Worm (Caenorhabditis elegans): ENCODE data around the gene E04F6.4.

E04F6.4 gene

ce11 chrII:7147550-7147949, 41.7 kb upstream of the E04F6.4 start (continued):
- TF ChIP-seq ztf-11 (tag; optimal IDR thresholded peaks at IDR 0.05) (no peak), nhr-47 (tag; optimal IDR thresholded peaks at IDR 0.05) (peak; percentile 55)

ce11 chrII:7148099-7148498, 41.1 kb upstream of the E04F6.4 start, which contains the start of gene T07F8.1:
Gene T07F8.1, plus strand, starts transcription at chrII:7148399.
- no peak for TF ChIP-seq isw-1 (GFP tag; IDR thresholded peaks at IDR 0.05)
- TF ChIP-seq elt-2 (tag; optimal IDR thresholded peaks at IDR 0.05): no peak
- no peak for TF ChIP-seq lir-3 (tag; optimal IDR thresholded peaks at IDR 0.05; ENCODE audit: poor library complexity)
- TF ChIP-seq nhr-11 (tag; optimal IDR thresholded peaks at IDR 0.05): no peak
- no peak for TF ChIP-seq aha-1 (tag; optimal IDR thresholded peaks at IDR 0.05)
- no peak for TF ChIP-seq nhr-28 (tag; optimal IDR thresholded peaks at IDR 0.05)
- TF ChIP-seq nhr-12 (tag; optimal IDR thresholded peaks at IDR 0.05): no peak
- TF ChIP-seq pax-3 (tag; optimal IDR thresholded peaks at IDR 0.05): no peak
- no peak for TF ChIP-seq lin-35 (GFP tag; optimal IDR thresholded peaks at IDR 0.05)
- no peak for TF ChIP-seq grh-1 (GFP tag; IDR thresholded peaks at IDR 0.05)
- no peak for TF ChIP-seq sox-4 (tag; optimal IDR thresholded peaks at IDR 0.05)

- TF ChIP-seq ceh-8 (GFP tag; optimal IDR thresholded peaks at IDR 0.05) (peak; percentile 95), hpl-2 (GFP tag; optimal IDR thresholded peaks at IDR 0.05) (peak; percentile 86), C16A3.4 (tag; optimal IDR thresholded peaks at IDR 0.05) (peak; percentile 96), dsc-1 (tag; optimal IDR thresholded peaks at IDR 0.05) (peak; percentile 98), blmp-1 (tag; optimal IDR thresholded peaks at IDR 0.05) (peak; percentile 73), fkh-4 (tag; optimal IDR thresholded peaks at IDR 0.05; ENCODE audit: borderline replicate concordance) (peak; percentile 81), nhr-47 (tag; optimal IDR thresholded peaks at IDR 0.05) (peak; percentile 98), alr-1 (tag; optimal IDR thresholded peaks at IDR 0.05; ENCODE audit: borderline replicate concordance) (no peak), irx-1 (tag; optimal IDR thresholded peaks at IDR 0.05) (peak; percentile 95), ztf-11 (tag; optimal IDR thresholded peaks at IDR 0.05) (peak in 1 of 2 experiments; percentile 86), aly-2 (tag; optimal IDR thresholded peaks at IDR 0.05) (peak; percentile 94), ceh-88 (GFP tag; IDR thresholded peaks at IDR 0.05) (peak; percentile 81), Y116A8C.19 (tag; optimal IDR thresholded peaks at IDR 0.05; ENCODE audit: borderline replicate concordance) (no peak), lin-35 (GFP tag; optimal IDR thresholded peaks at IDR 0.05) (peak; percentile 90 to 94), ztf-4 (tag; optimal IDR thresholded peaks at IDR 0.05) (peak; percentile 93), snu-23 (GFP tag; optimal IDR thresholded peaks at IDR 0.05) (peak; percentile 99), grh-1 (GFP tag; IDR thresholded peaks at IDR 0.05) (peak; percentile 97), pag-3 (tag; optimal IDR thresholded peaks at IDR 0.05; ENCODE audit: borderline replicate concordance, insufficient read depth) (peak; percentile 75), lin-39 (tag; optimal IDR thresholded peaks at IDR 0.05) (peak; percentile 96), unc-30 (tag; optimal IDR thresholded peaks at IDR 0.05) (no peak), hlh-4 (tag; optimal IDR thresholded peaks at IDR 0.05) (no peak), hlh-17 (GFP tag; optimal IDR thresholded peaks at IDR 0.05; ENCODE audit: borderline replicate concordance) (no peak), unc-86 (tag; optimal IDR thresholded peaks at IDR 0.05) (peak; percentile 95), fkh-10 (GFP tag; optimal IDR thresholded peaks at IDR 0.05) (peak; percentile 74), tbx-2 (tag; optimal IDR thresholded peaks at IDR 0.05) (peak; percentile 97), ceh-90 (tag; optimal IDR thresholded peaks at IDR 0.05) (peak; percentile 61), fkh-8 (tag; optimal IDR thresholded peaks at IDR 0.05) (peak; percentile 94), snpc-4 (tag; optimal IDR thresholded peaks at IDR 0.05) (peak; percentile 92), nhr-12 (tag; optimal IDR thresholded peaks at IDR 0.05) (no peak), C04F5.9 (tag; optimal IDR thresholded peaks at IDR 0.05) (peak; percentile 93), mep-1 (tag; optimal IDR thresholded peaks at IDR 0.05) (peak; percentile 99), xbp-1 (tag; optimal IDR thresholded peaks at IDR 0.05) (peak; percentile 96), rnt-1 (tag; optimal IDR thresholded peaks at IDR 0.05) (peak; percentile 97), lin-15B (tag; optimal IDR thresholded peaks at IDR 0.05) (peak; percentile 90), nhr-19 (GFP tag; conservative IDR thresholded peaks at IDR 0.05) (peak; percentile 97), lin-13 (GFP tag; optimal IDR thresholded peaks at IDR 0.05) (peak; percentile 94), sox-4 (tag; optimal IDR thresholded peaks at IDR 0.05) (peak; percentile 93), swsn-7 (tag; optimal IDR thresholded peaks at IDR 0.05) (peak; percentile 98), tlp-1 (tag; optimal IDR thresholded peaks at IDR 0.05) (no peak), ets-5 (GFP tag; IDR thresholded peaks at IDR 0.05) (no peak), nhr-28 (tag; optimal IDR thresholded peaks at IDR 0.05) (peak; percentile 4)
Observed at ce11 chrII:7151969-7152631, 37.1 kb upstream of the E04F6.4 start, which contains the start of gene fust-1. Gene fust-1, plus strand, starts transcription at chrII:7152581.
